Worm (Caenorhabditis elegans): Measurements from ENCODE around the gene sas-5.

DNA sequence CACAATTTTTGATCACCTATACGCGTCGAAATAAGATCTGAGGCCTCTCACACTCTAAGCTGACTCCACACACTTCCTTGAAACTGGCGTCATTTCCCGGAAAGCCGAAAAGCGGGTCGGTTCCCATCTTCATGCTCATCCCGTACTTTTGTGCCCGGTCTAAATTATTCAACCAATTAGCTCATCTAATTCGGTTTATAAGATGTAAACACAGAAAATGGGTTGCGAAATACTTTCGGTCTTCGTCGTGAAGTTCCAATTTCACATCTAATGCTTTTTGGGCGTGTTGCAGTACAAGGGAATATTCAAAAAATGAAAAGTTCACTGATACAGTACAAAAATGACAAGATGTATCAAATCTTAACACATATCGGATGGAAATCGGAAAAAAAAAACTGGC, 20.6 kb downstream of the sas-5 start:
- TF ChIP-seq unc-55 (GFP tag; optimal IDR thresholded peaks at IDR 0.05) (no peak), dmd-4 (tag; optimal IDR thresholded peaks at IDR 0.05; ENCODE audit: borderline replicate concordance) (no peak), ama-1 (optimal IDR thresholded peaks at IDR 0.05) (no peak), elt-2 (tag; optimal IDR thresholded peaks at IDR 0.05) (no peak), dve-1 (tag; optimal IDR thresholded peaks at IDR 0.05) (no peak), lin-11 (tag; optimal IDR thresholded peaks at IDR 0.05) (no peak)

All from whole organism, late embryonic.